Fruit fly (Drosophila melanogaster): ENCODE measurements around the gene CG9368.

CG9368 gene

DNA sequence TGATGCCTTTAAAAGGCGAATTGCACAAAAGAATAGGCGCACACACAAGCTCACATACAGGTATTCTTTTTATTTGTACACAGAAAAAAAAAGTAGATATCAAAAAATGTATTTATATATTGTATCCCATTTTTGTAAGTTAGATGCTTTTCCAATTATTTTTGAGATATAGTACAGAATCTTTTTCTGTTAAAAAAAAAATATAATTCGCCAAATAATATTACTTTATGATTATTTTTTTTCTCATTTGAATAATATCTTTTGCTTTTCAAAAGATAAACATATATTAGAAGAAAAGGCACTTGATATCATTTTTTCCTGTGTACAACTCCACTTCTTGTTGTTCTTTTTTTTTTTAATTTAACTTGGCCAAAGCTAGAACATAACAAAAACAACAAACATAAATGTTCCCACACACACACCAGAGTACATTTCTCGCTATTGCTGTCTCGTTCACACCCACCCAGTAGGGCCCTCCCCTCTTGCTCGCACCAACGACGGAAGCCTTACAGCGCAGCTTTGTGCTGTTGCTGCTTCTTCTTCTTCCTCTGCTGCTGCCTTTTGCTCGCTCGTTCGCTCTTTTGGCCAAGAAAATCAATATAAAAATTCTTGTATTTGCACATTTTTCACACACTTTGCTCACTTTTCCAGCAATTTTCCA, 33.5 kb downstream of the CG9368 start (continued):
- TF ChIP-seq CG33213 (GFP tag; optimal IDR thresholded peaks at IDR 0.05) (no peak), CG7745 (tag; optimal IDR thresholded peaks at IDR 0.05) (no peak), NfI (GFP tag; optimal IDR thresholded peaks at IDR 0.05) (no peak), CG8924 (tag; optimal IDR thresholded peaks at IDR 0.05) (peak; percentile 60), CG3847 (GFP tag; IDR thresholded peaks at IDR 0.05) (peak; percentile 58; the same call in 1 of the 2 replicates), CG6175 (GFP tag; IDR thresholded peaks at IDR 0.05) (0 out of 3 replicates have a peak, but pooled peaks have one; percentile 12), CG30431 (GFP tag; optimal IDR thresholded peaks at IDR 0.05) (no peak), CG16863 (GFP tag; optimal IDR thresholded peaks at IDR 0.05) (no peak), TFAM (GFP tag; optimal IDR thresholded peaks at IDR 0.05) (no peak), Bdp1 (GFP tag; optimal IDR thresholded peaks at IDR 0.05) (no peak), pnt (GFP tag; optimal IDR thresholded peaks at IDR 0.05) (no peak), CG2889 (GFP tag; IDR thresholded peaks at IDR 0.05) (no peak), CG4404 (GFP tag; IDR thresholded peaks at IDR 0.05) (peak; percentile 40; the same call in 1 of the 2 replicates), slp2 (GFP tag; optimal IDR thresholded peaks at IDR 0.05) (no peak), H15 (GFP tag; IDR thresholded peaks at IDR 0.05) (no peak), unpg (GFP tag; optimal IDR thresholded peaks at IDR 0.05) (peak; percentile 83), CG2712 (tag; optimal IDR thresholded peaks at IDR 0.05) (peak; percentile 90), Hr78 (GFP tag; optimal IDR thresholded peaks at IDR 0.05) (peak in 1 of 2 experiments; percentile 5), CG7786 (GFP tag; optimal IDR thresholded peaks at IDR 0.05) (no peak), pan (optimal IDR thresholded peaks at IDR 0.05) (no peak), pan (GFP tag; optimal IDR thresholded peaks at IDR 0.05 in 1 of 2, IDR thresholded peaks at IDR 0.05 in 1 of 2) (peak in 1 of 2 experiments; percentile 73), Dbx (GFP tag; IDR thresholded peaks at IDR 0.05) (peak; percentile 70; the same call in 2 of the 3 replicates), gro (GFP tag; optimal IDR thresholded peaks at IDR 0.05) (no peak), CG2678 (tag; optimal IDR thresholded peaks at IDR 0.05) (peak; percentile 94), abd-A (tag; optimal IDR thresholded peaks at IDR 0.05) (no peak), vfl (GFP tag; optimal IDR thresholded peaks at IDR 0.05) (no peak), CG10543 (GFP tag; optimal IDR thresholded peaks at IDR 0.05) (peak; percentile 48), CG31388 (GFP tag; optimal IDR thresholded peaks at IDR 0.05) (no peak), pzg (GFP tag; optimal IDR thresholded peaks at IDR 0.05) (no peak), PHDP (tag; optimal IDR thresholded peaks at IDR 0.05) (peak; percentile 87), fu2 (GFP tag; optimal IDR thresholded peaks at IDR 0.05) (no peak), sna (GFP tag; IDR thresholded peaks at IDR 0.05; ENCODE audit: partially characterized antibody) (no peak), onecut (GFP tag; IDR thresholded peaks at IDR 0.05) (peak; percentile 96), CG12299 (tag; optimal IDR thresholded peaks at IDR 0.05) (peak; percentile 76), Trl (optimal IDR thresholded peaks at IDR 0.05) (no peak), Trl (GFP tag; optimal IDR thresholded peaks at IDR 0.05) (no peak), CG12219 (GFP tag; optimal IDR thresholded peaks at IDR 0.05) (no peak), schlank (tag; optimal IDR thresholded peaks at IDR 0.05) (no peak), dm (GFP tag; optimal IDR thresholded peaks at IDR 0.05) (no peak), Usf (GFP tag; optimal IDR thresholded peaks at IDR 0.05) (peak; percentile 4), ftz-f1 (GFP tag; optimal IDR thresholded peaks at IDR 0.05) (no peak), CG43689 (GFP tag; IDR thresholded peaks at IDR 0.05) (no peak), ase (GFP tag; IDR thresholded peaks at IDR 0.05) (no peak), CG14441 (GFP tag; IDR thresholded peaks at IDR 0.05) (no peak; the same call in 1 of the 2 replicates), sr (GFP tag; IDR thresholded peaks at IDR 0.05) (no peak)
